Worm (Caenorhabditis elegans) whole organism, young adult: ENCODE measurements around the gene F28F8.9.

Experiments used
- B0035.1 ChIP-seq: sonication (generic microtip); optimal IDR thresholded peaks from 2 replicates; lab custom pipeline; 2016; ENCODE audit warnings: missing genetic modification characterization, mild to moderate bottlenecking, missing compliant biosample characterization, missing genotype, missing genetic modification reagents
- C17E4.6 ChIP-seq: fragments of 200-800 bp; sonication (Bioruptor generic); IDR thresholded peaks from 2 replicates; pipeline ENCODE4 v1.3.6; 2022; ENCODE audit warnings: missing genetic modification reagents, missing genetic modification characterization, missing compliant biosample characterization
- F23B12.7 ChIP-seq: sonication (generic microtip); optimal IDR thresholded peaks from 2 replicates; lab custom pipeline; 2017; ENCODE audit warnings: missing genetic modification characterization, mild to moderate bottlenecking, missing compliant biosample characterization, antibody characterized with exemption, moderate library complexity; ENCODE audit not compliant: insufficient read depth
- F57A8.1 ChIP-seq: fragments of 200-800 bp; sonication (Bioruptor generic); optimal IDR thresholded peaks from 2 replicates; lab custom pipeline; 2018; ENCODE audit warnings: mild to moderate bottlenecking, missing genetic modification characterization, moderate library complexity, missing compliant biosample characterization
- ama-1 ChIP-seq, 3 experiments: fragments of 150-350 bp in 1 of 3; sonication (generic microtip) in 2 of 3; optimal IDR thresholded peaks; 2 replicates each; lab custom pipeline; 2014 to 2018; ENCODE audit warnings: missing biosample characterization in 2 of 3, missing genetic modification characterization in 2 of 3, missing genetic modification reagents in 2 of 3
- athp-1 ChIP-seq: sonication (generic microtip); optimal IDR thresholded peaks from 2 replicates; lab custom pipeline; 2017; ENCODE audit warnings: mild to moderate bottlenecking, missing genetic modification characterization, missing compliant biosample characterization
- attf-3 ChIP-seq: fragments of 200-800 bp; sonication (Bioruptor generic); conservative IDR thresholded peaks from 2 replicates; pipeline ENCODE4 v1.3.6; 2022; ENCODE audit warnings: missing genetic modification reagents, missing genetic modification characterization, missing compliant biosample characterization
- cebp-1 ChIP-seq, 2 experiments: fragments of 200-800 bp in 1 of 2; sonication (Bioruptor generic) in 1 of 2; sonication (generic microtip) in 1 of 2; IDR thresholded peaks in 1 of 2; optimal IDR thresholded peaks in 1 of 2; 2 replicates each; pipeline versions ENCODE4 v1.3.6 to Lab custom; 2017 to 2022; ENCODE audit warnings: missing compliant biosample characterization in 2 of 2, missing genetic modification characterization in 2 of 2, mild to moderate bottlenecking in 1 of 2, missing genetic modification reagents in 1 of 2, moderate library complexity in 1 of 2
- ceh-58 ChIP-seq: fragments of 200-800 bp; sonication (Bioruptor generic); IDR thresholded peaks from 2 replicates; pipeline ENCODE4 v1.3.6; 2022; ENCODE audit warnings: missing genetic modification characterization, missing compliant biosample characterization
- die-1 ChIP-seq: sonication (generic microtip); optimal IDR thresholded peaks from 2 replicates; lab custom pipeline; 2016; ENCODE audit warnings: missing genotype, mild to moderate bottlenecking, missing genetic modification characterization, missing compliant biosample characterization
- dpl-1 ChIP-seq: fragments of 150-350 bp; optimal IDR thresholded peaks from 2 replicates; lab custom pipeline; 2014; ENCODE audit warnings: missing biosample characterization, missing genetic modification reagents, missing genetic modification characterization
- efl-1 ChIP-seq: fragments of 150-350 bp; optimal IDR thresholded peaks from 2 replicates; lab custom pipeline; 2014; ENCODE audit warnings: missing biosample characterization, missing genetic modification reagents, missing genetic modification characterization
- him-1 ChIP-seq: sonication (generic microtip); optimal IDR thresholded peaks from 2 replicates; lab custom pipeline; 2016; ENCODE audit warnings: missing genotype, missing genetic modification reagents, missing genetic modification characterization, missing compliant biosample characterization
- hsf-1 ChIP-seq: fragments of 200-800 bp; sonication (Bioruptor generic); IDR thresholded peaks from 2 replicates; pipeline ENCODE4 v1.3.6; 2022; ENCODE audit warnings: missing genetic modification reagents, missing genetic modification characterization, missing compliant biosample characterization
- lin-35 ChIP-seq, 3 experiments: fragments of 150-350 bp in 2 of 3; sonication (generic microtip) in 1 of 3; optimal IDR thresholded peaks; 2 replicates each; lab custom pipeline; 2014 to 2018; ENCODE audit warnings: missing biosample characterization in 3 of 3, missing genetic modification characterization in 3 of 3, missing genetic modification reagents in 3 of 3
- lin-54 ChIP-seq: fragments of 200-800 bp; sonication (Bioruptor generic); optimal IDR thresholded peaks from 2 replicates; lab custom pipeline; 2018; ENCODE audit warnings: mild to moderate bottlenecking, missing genetic modification characterization, missing compliant biosample characterization
- lir-1 ChIP-seq: fragments of 200-800 bp; sonication (Bioruptor generic); conservative IDR thresholded peaks from 2 replicates; pipeline ENCODE4 v1.3.6; 2022; ENCODE audit warnings: missing genetic modification reagents, missing genetic modification characterization, missing compliant biosample characterization
- lsl-1 ChIP-seq: fragments of 200-800 bp; sonication (Bioruptor generic); optimal IDR thresholded peaks from 2 replicates; lab custom pipeline; 2018; ENCODE audit warnings: mild to moderate bottlenecking, missing genetic modification characterization, moderate library complexity, missing compliant biosample characterization
- madf-6 ChIP-seq: fragments of 200-800 bp; sonication (Bioruptor generic); IDR thresholded peaks from 2 replicates; pipeline ENCODE4 v1.3.6; 2022; ENCODE audit warnings: missing genetic modification reagents, missing genetic modification characterization, missing compliant biosample characterization
- mxl-1 ChIP-seq: sonication (generic microtip); optimal IDR thresholded peaks from 2 replicates; lab custom pipeline; 2016; ENCODE audit warnings: missing genetic modification characterization, missing compliant biosample characterization
- nfya-2 ChIP-seq: fragments of 200-800 bp; sonication (Bioruptor generic); IDR thresholded peaks from 2 replicates; pipeline ENCODE4 v1.3.6; 2022; ENCODE audit warnings: missing genetic modification reagents, missing genetic modification characterization, missing compliant biosample characterization
- snpc-4 ChIP-seq, 5 experiments: fragments of 150-350 bp in 1 of 5; sonication (generic microtip) in 4 of 5; optimal IDR thresholded peaks; 2 replicates each; lab custom pipeline; 2014 to 2018; ENCODE audit warnings: missing genetic modification characterization in 5 of 5, missing biosample characterization in 3 of 5, antibody characterized with exemption in 2 of 5, mild to moderate bottlenecking in 2 of 5, missing compliant biosample characterization in 2 of 5, missing genotype in 2 of 5, moderate library complexity in 2 of 5, missing genetic modification reagents in 1 of 5
- ztf-25 ChIP-seq: fragments of 200-800 bp; sonication (Bioruptor generic); IDR thresholded peaks from 2 replicates; pipeline ENCODE4 v1.3.6; 2022; ENCODE audit warnings: missing genetic modification reagents, missing genetic modification characterization, missing compliant biosample characterization
- ztf-3 ChIP-seq: fragments of 200-800 bp; sonication (Bioruptor generic); optimal IDR thresholded peaks from 2 replicates; lab custom pipeline; 2018; ENCODE audit warnings: mild to moderate bottlenecking, missing genetic modification characterization, missing compliant biosample characterization
- ztf-6 ChIP-seq: fragments of 200-800 bp; sonication (Bioruptor generic); IDR thresholded peaks from 2 replicates; pipeline ENCODE4 v1.3.6; 2022; ENCODE audit warnings: missing genetic modification reagents, missing genetic modification characterization, missing compliant biosample characterization

The F28F8.9 gene

DNA sequence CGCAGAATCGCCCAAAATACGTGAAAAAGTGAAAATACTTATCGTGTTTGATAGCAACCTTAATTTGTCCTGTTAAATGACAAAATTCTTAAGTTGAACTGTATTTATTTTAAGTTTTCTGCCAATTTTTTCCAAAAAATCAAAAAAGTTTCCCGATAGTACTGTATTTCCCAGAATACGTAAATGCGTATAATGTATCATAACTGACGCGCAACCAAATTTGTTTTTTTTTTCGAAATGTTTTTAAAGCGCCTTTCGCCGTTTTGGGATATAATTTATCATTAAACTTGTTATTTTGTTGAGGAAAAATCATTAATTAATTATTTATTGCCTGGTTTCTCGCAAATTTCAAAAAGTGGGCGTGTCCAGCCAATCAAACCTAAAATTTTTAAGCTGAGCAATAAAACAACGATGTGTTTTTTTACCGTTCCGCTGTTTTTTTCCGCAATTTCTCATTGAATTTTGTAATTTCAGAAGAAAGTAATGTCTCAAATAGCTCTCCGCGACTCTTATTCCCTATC, 7.4 kb downstream of the F28F8.9 start, which contains the start of gene fbxa-95:
fbxa-95 (plus strand) TSS at position 471 of the 521 bp plus-strand sequence.
- TF ChIP-seq athp-1: peak; percentile 64
- peak; percentile 31 for TF ChIP-seq him-1 (tag; lab: Kevin White, UChicago)
- no peak for TF ChIP-seq ceh-58 (GFP tag; lab: Robert Waterston, UW)
- TF ChIP-seq lsl-1 (GFP tag; lab: Kevin White, UChicago): peak; percentile 62
- TF ChIP-seq madf-6 (GFP tag; lab: Robert Waterston, UW): no peak

DNA sequence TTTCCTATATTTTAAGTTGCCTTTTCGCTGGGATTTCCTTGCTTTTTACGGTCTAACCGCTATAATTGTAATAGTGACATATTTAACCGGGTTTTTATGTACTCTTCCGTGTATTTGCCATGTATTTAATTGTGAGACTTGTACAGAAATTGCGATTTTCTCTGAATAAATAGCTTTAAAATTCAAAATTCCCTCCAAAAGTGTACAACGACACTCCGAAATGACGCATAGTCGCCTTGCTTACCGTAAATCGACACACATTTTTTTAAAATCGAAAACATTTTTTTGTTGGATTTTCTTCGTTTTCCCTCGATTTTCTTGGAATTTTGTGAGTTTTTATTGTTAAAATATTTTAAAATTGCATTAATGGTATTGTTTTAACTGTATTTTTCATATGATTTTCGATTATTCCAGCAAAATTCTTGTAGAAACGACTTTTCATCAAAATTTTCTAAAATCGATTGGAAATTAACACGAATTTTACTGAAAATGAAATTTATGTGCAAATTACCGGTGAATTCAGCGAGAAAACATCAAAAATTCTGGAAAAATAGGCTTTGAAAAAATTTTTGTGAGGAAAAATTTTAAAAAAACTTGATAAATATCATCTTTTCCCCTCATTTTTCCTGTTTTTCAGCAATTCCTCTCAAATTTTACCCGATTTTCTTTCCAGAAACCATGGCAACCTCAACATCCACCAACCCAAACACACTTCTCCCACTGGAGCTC, 8.6 kb downstream of the F28F8.9 start, which contains the start of gene lsm-5:
lsm-5 (plus strand) TSS at position 679 of the 729 bp plus-strand sequence.
- TF ChIP-seq dpl-1 (GFP tag; lab: Kevin White, UChicago): peak; percentile 57
- no peak for TF ChIP-seq snpc-4 (GFP tag; optimal IDR thresholded peaks at IDR 0.05; lab: Kevin White, UChicago)
- peak in 1 of 4 experiments; percentile 25 for TF ChIP-seq snpc-4 (tag; optimal IDR thresholded peaks at IDR 0.05; lab: Kevin White, UChicago)
- TF ChIP-seq C17E4.6 (GFP tag; lab: Robert Waterston, UW): no peak
- TF ChIP-seq hsf-1 (GFP tag; lab: Robert Waterston, UW): 0 out of 2 replicates have a peak, but pooled peaks have one; percentile 9
- TF ChIP-seq him-1 (tag; lab: Kevin White, UChicago): peak; percentile 34
- no peak for TF ChIP-seq lir-1
- TF ChIP-seq F23B12.7: peak; percentile 49
- peak; percentile 79 for TF ChIP-seq lin-54
- TF ChIP-seq efl-1 (GFP tag; lab: Kevin White, UChicago): peak; percentile 67
- TF ChIP-seq cebp-1 (GFP tag; IDR thresholded peaks at IDR 0.05; lab: Robert Waterston, UW): no peak
- TF ChIP-seq cebp-1 (tag; optimal IDR thresholded peaks at IDR 0.05; lab: Kevin White, UChicago): peak; percentile 45
- peak in 1 of 3 experiments; percentile 83 for TF ChIP-seq lin-35 (GFP tag; optimal IDR thresholded peaks at IDR 0.05; lab: Kevin White, UChicago)
- TF ChIP-seq die-1 (tag; lab: Kevin White, UChicago): no peak
- peak; percentile 93 for TF ChIP-seq attf-3 (GFP tag; lab: Robert Waterston, UW)
- no peak for TF ChIP-seq madf-6 (GFP tag; lab: Robert Waterston, UW)
- no peak for TF ChIP-seq nfya-2 (GFP tag; lab: Robert Waterston, UW)
- peak; percentile 77 for TF ChIP-seq ama-1 (optimal IDR thresholded peaks at IDR 0.05; lab: Kevin White, UChicago)
- no peak for TF ChIP-seq ama-1 (GFP tag; optimal IDR thresholded peaks at IDR 0.05; lab: Kevin White, UChicago)
- TF ChIP-seq, all 124 proteins: peak for 11

DNA sequence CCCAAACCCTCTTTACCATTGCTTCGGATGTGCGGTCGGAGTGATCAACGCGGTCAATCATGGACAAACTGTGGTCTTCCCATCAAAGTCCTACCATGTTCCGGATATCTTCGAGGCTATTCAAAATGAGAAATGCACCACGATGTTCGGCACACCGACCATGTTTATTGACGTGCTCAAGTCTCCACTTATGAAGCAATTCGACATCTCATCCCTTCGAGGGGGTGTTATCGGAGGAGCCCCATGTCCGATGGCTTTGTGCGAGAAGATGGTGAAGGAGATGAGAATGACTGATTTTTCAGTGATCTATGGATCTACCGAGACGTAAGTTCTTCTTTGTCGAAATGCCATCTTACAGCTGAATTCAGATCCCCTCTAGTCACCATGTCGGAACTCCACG, 10.1 kb downstream of the F28F8.9 start:
- no peak for TF ChIP-seq ztf-3 (GFP tag; lab: Kevin White, UChicago)
- peak; percentile 42 for TF ChIP-seq ama-1 (optimal IDR thresholded peaks at IDR 0.05; lab: Kevin White, UChicago)
- no peak for TF ChIP-seq ama-1 (GFP tag; optimal IDR thresholded peaks at IDR 0.05; lab: Kevin White, UChicago)
- no peak for TF ChIP-seq ztf-25 (GFP tag; lab: Robert Waterston, UW)
- no peak for TF ChIP-seq attf-3 (GFP tag; lab: Robert Waterston, UW)
- TF ChIP-seq ztf-6: no peak
- no peak for TF ChIP-seq mxl-1
- TF ChIP-seq F57A8.1: no peak

DNA sequence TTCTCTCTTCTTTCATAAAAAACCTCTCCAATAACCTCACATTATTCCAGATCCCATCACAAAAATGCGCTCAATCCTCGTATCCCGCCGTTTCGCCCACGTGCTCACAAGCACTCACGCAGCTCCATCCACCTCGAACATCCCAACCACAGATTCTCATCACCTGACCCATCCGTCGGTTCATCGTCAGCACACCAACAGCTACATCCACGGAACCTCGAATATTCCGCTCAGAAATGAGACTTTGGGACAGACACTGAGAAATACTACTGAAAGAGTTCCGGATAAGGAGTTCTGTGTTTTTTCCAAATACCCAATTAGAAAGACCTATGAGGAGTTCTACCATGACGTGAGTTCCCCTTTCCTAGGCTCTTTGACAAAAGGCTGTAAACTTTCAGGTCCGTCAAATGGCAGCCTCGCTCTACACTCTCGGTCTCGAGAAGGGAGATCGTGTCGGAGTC, 11.1 kb downstream of the F28F8.9 start, which contains the start of gene acs-2:
acs-2 (plus strand) TSS at position 51 of the 461 bp plus-strand sequence.
- TF ChIP-seq ama-1 (optimal IDR thresholded peaks at IDR 0.05; lab: Kevin White, UChicago): peak; percentile 85
- no peak for TF ChIP-seq ama-1 (GFP tag; optimal IDR thresholded peaks at IDR 0.05; lab: Kevin White, UChicago)
- TF ChIP-seq B0035.1 (tag; lab: Kevin White, UChicago): no peak
- peak; percentile 32; the same call in 1 of the 2 replicates for TF ChIP-seq hsf-1 (GFP tag; lab: Robert Waterston, UW)
